Worm (Caenorhabditis elegans): Measurements from ENCODE around the gene srj-53.

DNA sequence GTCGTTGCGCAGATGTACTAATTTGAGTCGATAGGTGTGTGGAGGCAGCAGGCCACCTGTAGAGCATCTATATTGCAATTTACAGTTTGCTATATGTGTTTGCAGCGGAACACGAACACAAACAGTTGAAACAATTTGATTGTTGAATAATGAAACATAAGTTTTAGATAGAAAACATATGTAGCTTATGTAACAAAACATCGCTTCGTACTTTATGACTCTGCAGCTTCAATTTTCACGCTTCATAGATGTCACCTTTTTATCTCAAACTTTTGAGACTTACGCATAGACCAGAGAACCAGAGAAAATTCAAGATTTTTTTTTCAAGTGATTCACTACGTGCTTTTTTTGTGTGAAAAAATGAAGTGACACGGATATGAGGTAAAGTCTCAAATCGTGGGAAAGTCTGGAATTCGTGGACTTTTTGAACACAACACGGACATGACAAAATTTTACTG, 29.4 kb upstream of the srj-53 start, which contains the start of gene fbxb-72:
- no peak for TF ChIP-seq lin-39 (tag; optimal IDR thresholded peaks at IDR 0.05)
- no peak for TF ChIP-seq mab-5 (tag; optimal IDR thresholded peaks at IDR 0.05)
- no peak for TF ChIP-seq elt-3 (tag; optimal IDR thresholded peaks at IDR 0.05)
- no peak for TF ChIP-seq nhr-77 (tag; optimal IDR thresholded peaks at IDR 0.05)
- peak; percentile 37 for TF ChIP-seq snpc-4 (tag; optimal IDR thresholded peaks at IDR 0.05)
- TF ChIP-seq ztf-11 (tag; optimal IDR thresholded peaks at IDR 0.05) = no peak
- no peak for TF ChIP-seq unc-62 (GFP tag; optimal IDR thresholded peaks at IDR 0.05)
- TF ChIP-seq blmp-1 (tag; optimal IDR thresholded peaks at IDR 0.05; ENCODE audit: insufficient read depth) = peak; percentile 73
- TF ChIP-seq mdl-1 (tag; optimal IDR thresholded peaks at IDR 0.05) = no peak
- TF ChIP-seq unc-55 (GFP tag; optimal IDR thresholded peaks at IDR 0.05) = no peak
- TF ChIP-seq ama-1 (optimal IDR thresholded peaks at IDR 0.05) = peak; percentile 98
- no peak for TF ChIP-seq skn-1 (tag; optimal IDR thresholded peaks at IDR 0.05)
- TF ChIP-seq fos-1 (tag; optimal IDR thresholded peaks at IDR 0.05) = no peak

Measured in whole organism, L2 larva.